Worm (Caenorhabditis elegans) whole organism, L2 larva: Measurements from ENCODE around the gene pqn-57.

Experiments
- F13H6.1 ChIP-seq: sonication (generic microtip); optimal IDR thresholded peaks from 2 replicates; lab custom pipeline; 2016; ENCODE audit warnings: missing genetic modification characterization, missing compliant biosample characterization
- R02D3.7 ChIP-seq: fragments of 150-350 bp; optimal IDR thresholded peaks from 2 replicates; lab custom pipeline; 2014; ENCODE audit warnings: missing biosample characterization, missing genetic modification characterization
- Y55F3AM.14 ChIP-seq: fragments of 200-800 bp; sonication (Bioruptor generic); optimal IDR thresholded peaks from 2 replicates; lab custom pipeline; 2018; ENCODE audit warnings: mild to moderate bottlenecking, missing genetic modification characterization, missing compliant biosample characterization
- alr-1 ChIP-seq: fragments of 150-350 bp; optimal IDR thresholded peaks from 2 replicates; lab custom pipeline; 2014; ENCODE audit warnings: missing biosample characterization, missing genetic modification characterization
- aly-2 ChIP-seq: fragments of 150-350 bp; optimal IDR thresholded peaks from 2 replicates; lab custom pipeline; 2014; ENCODE audit warnings: missing biosample characterization, missing genetic modification characterization
- blmp-1 ChIP-seq: sonication (generic microtip); optimal IDR thresholded peaks from 2 replicates; lab custom pipeline; 2017; ENCODE audit warnings: missing genetic modification characterization, mild to moderate bottlenecking, missing compliant biosample characterization, antibody characterized with exemption, moderate library complexity; ENCODE audit not compliant: insufficient read depth
- ceh-16 ChIP-seq: fragments of 150-350 bp; optimal IDR thresholded peaks from 2 replicates; lab custom pipeline; 2014; ENCODE audit warnings: missing biosample characterization, missing genetic modification characterization
- ceh-82 ChIP-seq: fragments of 150-350 bp; optimal IDR thresholded peaks from 2 replicates; lab custom pipeline; 2014; ENCODE audit warnings: missing biosample characterization, missing genetic modification characterization
- crh-2 ChIP-seq: sonication (generic microtip); optimal IDR thresholded peaks from 2 replicates; lab custom pipeline; 2017; ENCODE audit warnings: missing biosample characterization, missing genetic modification characterization
- dmd-4 ChIP-seq: sonication (generic microtip); optimal IDR thresholded peaks from 2 replicates; lab custom pipeline; 2017; ENCODE audit warnings: missing biosample characterization, missing genetic modification characterization
- egl-27 ChIP-seq: sonication (generic microtip); optimal IDR thresholded peaks from 3 replicates; lab custom pipeline; 2017; ENCODE audit warnings: missing biosample characterization, missing genetic modification reagents, missing genetic modification characterization
- fos-1 ChIP-seq: fragments of 150-350 bp; optimal IDR thresholded peaks from 2 replicates; lab custom pipeline; 2014; ENCODE audit warnings: missing biosample characterization, missing genetic modification characterization
- gmeb-1 ChIP-seq: fragments of 150-350 bp; optimal IDR thresholded peaks from 2 replicates; lab custom pipeline; 2014; ENCODE audit warnings: missing biosample characterization, missing genetic modification characterization
- lin-11 ChIP-seq: fragments of 150-350 bp; sonication (generic microtip); optimal IDR thresholded peaks from 2 replicates; lab custom pipeline; 2014; ENCODE audit warnings: missing biosample characterization, missing genetic modification characterization, inconsistent platforms, mixed read lengths
- lin-39 ChIP-seq: fragments of 150-350 bp; optimal IDR thresholded peaks from 2 replicates; lab custom pipeline; 2014; ENCODE audit warnings: missing biosample characterization, missing genetic modification reagents, missing genetic modification characterization
- lsy-2 ChIP-seq, 2 experiments: fragments of 150-350 bp in 1 of 2; sonication (generic microtip) in 1 of 2; optimal IDR thresholded peaks; 2 replicates each; lab custom pipeline; 2014 to 2017; ENCODE audit warnings: missing biosample characterization in 2 of 2, missing genetic modification characterization in 2 of 2
- mab-5 ChIP-seq: fragments of 150-350 bp; optimal IDR thresholded peaks from 2 replicates; lab custom pipeline; 2014; ENCODE audit warnings: missing biosample characterization, missing genetic modification characterization
- mbf-1 ChIP-seq: sonication (generic microtip); optimal IDR thresholded peaks from 2 replicates; lab custom pipeline; 2017; ENCODE audit warnings: missing biosample characterization, missing genetic modification characterization
- nhr-10 ChIP-seq: sonication (generic microtip); optimal IDR thresholded peaks from 2 replicates; lab custom pipeline; 2017; ENCODE audit warnings: missing biosample characterization, missing genetic modification characterization
- nhr-11 ChIP-seq: fragments of 150-350 bp; optimal IDR thresholded peaks from 2 replicates; lab custom pipeline; 2014; ENCODE audit warnings: missing biosample characterization, missing genetic modification characterization
- nhr-129 ChIP-seq: fragments of 150-350 bp; optimal IDR thresholded peaks from 2 replicates; lab custom pipeline; 2014; ENCODE audit warnings: missing biosample characterization, missing genetic modification characterization
- nhr-23 ChIP-seq: fragments of 150-350 bp; optimal IDR thresholded peaks from 2 replicates; lab custom pipeline; 2014; ENCODE audit warnings: missing biosample characterization, missing genetic modification reagents, missing genetic modification characterization
- nhr-237 ChIP-seq: fragments of 150-350 bp; optimal IDR thresholded peaks from 2 replicates; lab custom pipeline; 2014; ENCODE audit warnings: missing biosample characterization, missing genetic modification characterization
- nhr-77 ChIP-seq: fragments of 150-350 bp; optimal IDR thresholded peaks from 2 replicates; lab custom pipeline; 2014; ENCODE audit warnings: missing biosample characterization, missing genetic modification characterization
- skn-1 ChIP-seq: sonication (generic microtip); optimal IDR thresholded peaks from 2 replicates; lab custom pipeline; 2017; ENCODE audit warnings: missing biosample characterization, missing genetic modification characterization
- sma-3 ChIP-seq: sonication (generic microtip); optimal IDR thresholded peaks from 2 replicates; lab custom pipeline; 2016; ENCODE audit warnings: missing genetic modification reagents, missing genetic modification characterization, missing compliant biosample characterization
- sma-9 ChIP-seq, 2 experiments: fragments of 150-350 bp in 1 of 2; sonication (generic microtip) in 1 of 2; optimal IDR thresholded peaks; 2 replicates each; lab custom pipeline; 2014 to 2016; ENCODE audit warnings: missing genetic modification characterization in 2 of 2, mild to moderate bottlenecking in 1 of 2, missing biosample characterization in 1 of 2, missing compliant biosample characterization in 1 of 2, missing genetic modification reagents in 1 of 2, moderate library complexity in 1 of 2
- zag-1 ChIP-seq: fragments of 150-350 bp; optimal IDR thresholded peaks from 2 replicates; lab custom pipeline; 2014; ENCODE audit warnings: missing biosample characterization, missing genetic modification characterization
- ztf-1 ChIP-seq: fragments of 200-800 bp; sonication (Bioruptor generic); conservative IDR thresholded peaks from 2 replicates; pipeline ENCODE4 v1.3.6; 2022; ENCODE audit warnings: missing genetic modification characterization, missing compliant biosample characterization
- ztf-11 ChIP-seq: sonication (generic microtip); optimal IDR thresholded peaks from 2 replicates; lab custom pipeline; 2017; ENCODE audit warnings: missing biosample characterization, missing genetic modification characterization
- ztf-4 ChIP-seq: fragments of 150-350 bp; optimal IDR thresholded peaks from 2 replicates; lab custom pipeline; 2014; ENCODE audit warnings: missing biosample characterization, missing genetic modification characterization

Gene pqn-57

ce11 chrX:8356305-8356704 is 35.5 kb upstream of the pqn-57 start:
- peak; percentile 7 for TF ChIP-seq crh-2 (tag; lab: Kevin White, UChicago)
- no peak for TF ChIP-seq ztf-11 (tag; lab: Kevin White, UChicago)

ce11 chrX:8355350-8355749 is 34.6 kb upstream of the pqn-57 start:
- TF ChIP-seq crh-2 (tag; lab: Kevin White, UChicago) (peak; percentile 61), ztf-11 (tag; lab: Kevin White, UChicago) (no peak), lsy-2 (tag; optimal IDR thresholded peaks at IDR 0.05; lab: Kevin White, UChicago) (no peak), sma-9 (GFP tag; optimal IDR thresholded peaks at IDR 0.05; lab: Kevin White, UChicago) (peak; percentile 29), sma-9 (tag; optimal IDR thresholded peaks at IDR 0.05; lab: Kevin White, UChicago) (no peak), zag-1 (tag; lab: Kevin White, UChicago) (no peak), fos-1 (tag; lab: Kevin White, UChicago) (peak; percentile 83), nhr-237 (tag; lab: Kevin White, UChicago) (no peak)

- TF ChIP-seq egl-27 (tag; lab: Kevin White, UChicago) (no peak), sma-3 (GFP tag; lab: Kevin White, UChicago) (no peak)
Observed at ce11 chrX:8354284-8354784, 33.5 kb upstream of the pqn-57 start.

- no peak for TF ChIP-seq sma-9 (GFP tag; optimal IDR thresholded peaks at IDR 0.05; lab: Kevin White, UChicago)
- no peak for TF ChIP-seq sma-9 (tag; optimal IDR thresholded peaks at IDR 0.05; lab: Kevin White, UChicago)
- no peak for TF ChIP-seq dmd-4
- no peak for TF ChIP-seq skn-1 (tag; lab: Kevin White, UChicago)
- no peak for TF ChIP-seq ztf-4 (tag; lab: Kevin White, UChicago)
- TF ChIP-seq gmeb-1 (tag; lab: Kevin White, UChicago) = no peak
- no peak for TF ChIP-seq aly-2 (tag; lab: Kevin White, UChicago)
- TF ChIP-seq nhr-237 (tag; lab: Kevin White, UChicago) = no peak
- no peak for TF ChIP-seq mbf-1
- TF ChIP-seq nhr-11 (tag; lab: Kevin White, UChicago) = no peak
- TF ChIP-seq ceh-16 (tag; lab: Kevin White, UChicago) = no peak
- TF ChIP-seq lin-11 (tag; lab: Kevin White, UChicago) = no peak
- TF ChIP-seq mab-5 (tag; lab: Kevin White, UChicago) = no peak
- no peak for TF ChIP-seq lsy-2 (tag; optimal IDR thresholded peaks at IDR 0.05; lab: Kevin White, UChicago)
- TF ChIP-seq nhr-23 (tag; lab: Kevin White, UChicago) = no peak
- no peak for TF ChIP-seq ztf-1 (GFP tag; lab: Robert Waterston, UW)
- TF ChIP-seq nhr-129 = no peak
- TF ChIP-seq lin-39 = no peak
- TF ChIP-seq nhr-10 (tag; lab: Kevin White, UChicago) = no peak
- TF ChIP-seq alr-1 (tag; lab: Kevin White, UChicago) = no peak
- no peak for TF ChIP-seq F13H6.1 (tag; lab: Kevin White, UChicago)
Observed at ce11 chrX:8350984-8351383, 30.2 kb upstream of the pqn-57 start, which contains the start of gene npr-28. Gene npr-28, minus strand, starts transcription at chrX:8351084.

- TF ChIP-seq nhr-77 (tag; lab: Kevin White, UChicago) = no peak
- no peak for TF ChIP-seq blmp-1 (tag; lab: Kevin White, UChicago)
- TF ChIP-seq nhr-23 (tag; lab: Kevin White, UChicago) = no peak
- TF ChIP-seq sma-9 (GFP tag; optimal IDR thresholded peaks at IDR 0.05; lab: Kevin White, UChicago) = no peak
- no peak for TF ChIP-seq sma-9 (tag; optimal IDR thresholded peaks at IDR 0.05; lab: Kevin White, UChicago)
- TF ChIP-seq lsy-2 (tag; optimal IDR thresholded peaks at IDR 0.05; lab: Kevin White, UChicago) = no peak
- TF ChIP-seq egl-27 (tag; lab: Kevin White, UChicago) = no peak
- no peak for TF ChIP-seq zag-1 (tag; lab: Kevin White, UChicago)
- no peak for TF ChIP-seq R02D3.7 (tag; lab: Kevin White, UChicago)
- no peak for TF ChIP-seq F13H6.1 (tag; lab: Kevin White, UChicago)
- no peak for TF ChIP-seq ztf-1 (GFP tag; lab: Robert Waterston, UW)
- TF ChIP-seq Y55F3AM.14 (GFP tag; lab: Kevin White, UChicago) = no peak
- no peak for TF ChIP-seq ceh-82 (tag; lab: Kevin White, UChicago)
- TF ChIP-seq nhr-237 (tag; lab: Kevin White, UChicago) = no peak
Observed at ce11 chrX:8346248-8346647, 25.5 kb upstream of the pqn-57 start, which contains the start of gene drd-5. Gene drd-5, minus strand, starts transcription at chrX:8346348.
